Worm (Caenorhabditis elegans): Measurements from ENCODE around the gene dur-1.

dur-1 gene

ce11 chrIV:9873837-9874236 is 54.2 kb downstream of the dur-1 start (continued):
- TF ChIP-seq nhr-27 (tag; optimal IDR thresholded peaks at IDR 0.05) = no peak
- TF ChIP-seq Y79H2A.3 (GFP tag; conservative IDR thresholded peaks at IDR 0.05) = no peak
- TF ChIP-seq lin-40 (tag; optimal IDR thresholded peaks at IDR 0.05) = peak; percentile 16
- TF ChIP-seq K12H6.12 (tag; optimal IDR thresholded peaks at IDR 0.05) = no peak
- TF ChIP-seq F55B11.4 (tag; optimal IDR thresholded peaks at IDR 0.05; ENCODE audit: borderline replicate concordance, insufficient read depth) = no peak
- TF ChIP-seq snpc-4 (GFP tag; optimal IDR thresholded peaks at IDR 0.05) = no peak
- no peak for TF ChIP-seq snpc-4 (tag; optimal IDR thresholded peaks at IDR 0.05)
- peak; percentile 53 for TF ChIP-seq nhr-80 (tag; optimal IDR thresholded peaks at IDR 0.05)
- peak; percentile 9 for TF ChIP-seq madf-10 (tag; optimal IDR thresholded peaks at IDR 0.05)
- TF ChIP-seq egrh-3 (GFP tag; IDR thresholded peaks at IDR 0.05) = no peak
- TF ChIP-seq ccch-3 (GFP tag; optimal IDR thresholded peaks at IDR 0.05) = no peak

DNA sequence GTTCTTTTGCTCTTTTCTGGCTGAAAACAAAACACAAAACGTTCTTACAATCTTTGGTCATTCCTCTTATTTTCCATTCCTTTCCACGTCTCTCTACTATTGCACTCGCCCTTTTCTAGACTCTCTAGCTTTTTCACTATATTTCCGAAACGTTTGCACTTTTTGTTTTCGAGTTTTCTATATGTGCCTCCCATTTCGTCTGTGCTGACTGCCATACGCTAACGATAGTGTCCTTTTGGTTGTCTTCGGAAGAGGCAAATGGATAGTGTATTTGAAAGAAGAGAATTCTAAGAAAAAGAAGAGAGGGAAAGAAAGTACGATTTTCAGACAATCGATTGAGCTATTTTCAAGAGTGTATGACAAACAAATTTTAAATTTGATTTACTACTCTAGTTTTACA is 55.2 kb downstream of the dur-1 start:
- no peak for TF ChIP-seq Y56A3A.18 (GFP tag; IDR thresholded peaks at IDR 0.05)
- TF ChIP-seq nhr-80 (tag; optimal IDR thresholded peaks at IDR 0.05) = peak; percentile 62

- no peak for TF ChIP-seq snpc-1.3 (tag; optimal IDR thresholded peaks at IDR 0.05; ENCODE audit: insufficient read depth)
- no peak for TF ChIP-seq ceh-91 (GFP tag; IDR thresholded peaks at IDR 0.05)
- no peak for TF ChIP-seq lsl-1 (GFP tag; optimal IDR thresholded peaks at IDR 0.05)
- TF ChIP-seq F10E7.11 (tag; optimal IDR thresholded peaks at IDR 0.05) = no peak
- TF ChIP-seq F33H1.4 (GFP tag; IDR thresholded peaks at IDR 0.05) = no peak
These were observed 55.8 kb downstream of the dur-1 start for ce11 chrIV:9872210-9872609.

Measured in whole organism, young adult.